Worm (Caenorhabditis elegans): ENCODE data around the gene C48A7.16.

- TF ChIP-seq mdt-29 (GFP tag; IDR thresholded peaks at IDR 0.05) = no peak
- no peak for TF ChIP-seq nhr-6 (tag; optimal IDR thresholded peaks at IDR 0.05)
- TF ChIP-seq lin-29 (GFP tag; IDR thresholded peaks at IDR 0.05) = no peak
Observed at ce11 chrIV:7404934-7405632, at the start of gene C48A7.16, which contains the start of gene egl-19.

Measured in whole organism, L4 larva.